Fruit fly (Drosophila melanogaster): ENCODE measurements around the gene rtp.

Gene rtp

dm6 chr3R:5250530-5251242 lies 13.6 kb upstream of the rtp start (continued):
- TF ChIP-seq en (GFP tag; optimal IDR thresholded peaks at IDR 0.05) (no peak), CG10147 (GFP tag; optimal IDR thresholded peaks at IDR 0.05) (no peak), ftz-f1 (GFP tag; optimal IDR thresholded peaks at IDR 0.05) (no peak), CG9817 (tag; optimal IDR thresholded peaks at IDR 0.05) (no peak), H2.0 (GFP tag; IDR thresholded peaks at IDR 0.05) (0 out of 2 replicates have a peak, but pooled peaks have one; percentile 11), dmrt99B (tag; optimal IDR thresholded peaks at IDR 0.05) (peak; percentile 9), mam (GFP tag; optimal IDR thresholded peaks at IDR 0.05) (peak; percentile 28), CG17328 (GFP tag; IDR thresholded peaks at IDR 0.05) (0 out of 2 replicates have a peak, but pooled peaks have one; percentile 19), CG16813 (GFP tag; IDR thresholded peaks at IDR 0.05; ENCODE audit: partially characterized antibody) (no peak), bab2 (GFP tag; optimal IDR thresholded peaks at IDR 0.05) (no peak), dpn (GFP tag; optimal IDR thresholded peaks at IDR 0.05) (peak; percentile 11 to 21), HLHmδ (GFP tag; optimal IDR thresholded peaks at IDR 0.05) (no peak), chn (GFP tag; optimal IDR thresholded peaks at IDR 0.05) (no peak), CG13894 (tag; optimal IDR thresholded peaks at IDR 0.05) (no peak), zf30C (GFP tag; optimal IDR thresholded peaks at IDR 0.05) (peak; percentile 63), Hsf (GFP tag; optimal IDR thresholded peaks at IDR 0.05) (peak; percentile 7), CG17359 (tag; optimal IDR thresholded peaks at IDR 0.05) (peak; percentile 21), CG11504 (tag; optimal IDR thresholded peaks at IDR 0.05) (peak; percentile 5), tio (GFP tag; optimal IDR thresholded peaks at IDR 0.05) (peak; percentile 20), CG4424 (GFP tag; optimal IDR thresholded peaks at IDR 0.05) (peak; percentile 7), D19B (GFP tag; optimal IDR thresholded peaks at IDR 0.05) (no peak), toy (GFP tag; IDR thresholded peaks at IDR 0.05) (no peak), btn (GFP tag; optimal IDR thresholded peaks at IDR 0.05) (no peak), nom (GFP tag; optimal IDR thresholded peaks at IDR 0.05) (peak; percentile 7), zfh2 (GFP tag; optimal IDR thresholded peaks at IDR 0.05) (peak; percentile 24), Xrp1 (GFP tag; IDR thresholded peaks at IDR 0.05) (peak; percentile 21; the same call in 1 of the 2 replicates), CG4360 (GFP tag; IDR thresholded peaks at IDR 0.05) (no peak), ac (GFP tag; optimal IDR thresholded peaks at IDR 0.05) (no peak), NFAT (GFP tag; IDR thresholded peaks at IDR 0.05) (no peak), CG7786 (GFP tag; optimal IDR thresholded peaks at IDR 0.05) (peak; percentile 22), eyg (GFP tag; optimal IDR thresholded peaks at IDR 0.05) (peak; percentile 2), CG10654 (GFP tag; optimal IDR thresholded peaks at IDR 0.05) (no peak), prd (optimal IDR thresholded peaks at IDR 0.05) (no peak), prd (GFP tag; IDR thresholded peaks at IDR 0.05) (peak; percentile 21; the same call in 1 of the 3 replicates), hkb (optimal IDR thresholded peaks at IDR 0.05) (no peak), hkb (GFP tag; IDR thresholded peaks at IDR 0.05) (peak; percentile 34; the same call in 1 of the 2 replicates), Vsx1 (GFP tag; optimal IDR thresholded peaks at IDR 0.05) (no peak), pan (optimal IDR thresholded peaks at IDR 0.05) (no peak), pan (GFP tag; optimal IDR thresholded peaks at IDR 0.05 in 1 of 2, IDR thresholded peaks at IDR 0.05 in 1 of 2) (peak in 1 of 2 experiments; percentile 27), CG12155 (GFP tag; optimal IDR thresholded peaks at IDR 0.05) (peak; percentile 1), odd (GFP tag; optimal IDR thresholded peaks at IDR 0.05) (no peak), CG15269 (tag; optimal IDR thresholded peaks at IDR 0.05) (peak; percentile 26), CG30403 (GFP tag; optimal IDR thresholded peaks at IDR 0.05) (peak; percentile 1), CG6683 (GFP tag; optimal IDR thresholded peaks at IDR 0.05) (no peak), pho (GFP tag; optimal IDR thresholded peaks at IDR 0.05) (peak; percentile 9), Sox102F (GFP tag; optimal IDR thresholded peaks at IDR 0.05) (no peak)
